ENCODE assay signal across 3 fruit fly cellular contexts in the genomic region with DNA sequence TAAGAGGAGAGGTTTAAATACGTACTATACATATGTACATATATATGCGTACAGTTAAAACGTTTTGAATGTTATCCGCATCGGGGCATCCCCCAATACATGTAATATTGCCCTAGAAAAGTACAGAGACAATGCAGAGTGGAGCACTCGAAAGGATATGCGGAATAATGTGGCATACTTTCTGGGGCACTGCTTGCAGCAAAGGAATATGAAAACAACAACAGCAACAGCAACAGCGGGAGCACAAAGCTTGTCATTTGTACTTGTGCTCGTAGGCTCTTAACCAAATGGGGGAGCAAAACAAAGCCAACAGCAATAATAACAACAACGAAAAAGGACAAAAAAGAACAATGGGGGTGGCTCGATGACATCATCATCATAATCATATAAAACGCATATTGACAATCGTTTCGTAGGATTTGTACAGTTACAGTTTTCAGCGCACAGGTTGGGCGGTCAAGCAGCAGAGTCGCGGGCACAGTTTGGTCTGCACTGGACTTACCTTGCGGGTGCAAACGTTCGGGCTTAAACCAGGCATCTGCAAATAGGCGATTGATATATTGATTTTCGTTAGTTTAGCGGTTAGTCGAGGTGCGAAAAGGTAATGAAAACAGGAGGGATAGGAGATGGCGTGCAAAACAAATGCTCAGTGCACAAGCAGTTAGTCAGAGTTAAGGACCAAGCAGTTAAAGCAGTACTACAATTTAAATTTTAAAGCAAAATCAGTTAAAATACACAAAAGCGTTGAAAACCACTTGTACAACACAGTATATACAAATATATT.
TF ChIP-seq lines count a peak whose summit lies in the region.

No protein-coding gene starts in this region.

- TF ChIP-seq CTCF in whole organism, embryonic (GFP tag; optimal IDR thresholded peaks at IDR 0.05; lab: Kevin White, UChicago): no peak

TF ChIP-seq in whole organism, embryonic, 481 proteins besides CTCF, POLR2A, EP300 and RAD21:
- TF ChIP-seq dmrt99B (tag; optimal IDR thresholded peaks at IDR 0.05; lab: Kevin White, UChicago): no peak
- TF ChIP-seq cad (GFP tag; optimal IDR thresholded peaks at IDR 0.05; lab: Kevin White, UChicago): peak; percentile 84
- peak; percentile 97 for TF ChIP-seq CG6654 (GFP tag; optimal IDR thresholded peaks at IDR 0.05; lab: Kevin White, UChicago)
- TF ChIP-seq chinmo (GFP tag; IDR thresholded peaks at IDR 0.05; lab: Robert Waterston, UW; ENCODE audit: partially characterized antibody): 0 out of 4 replicates have a peak, but pooled peaks have one; percentile 21
- peak; percentile 77 for TF ChIP-seq CG4360 (GFP tag; IDR thresholded peaks at IDR 0.05; lab: Robert Waterston, UW)
- peak; percentile 81 for TF ChIP-seq CG31365 (tag; optimal IDR thresholded peaks at IDR 0.05; lab: Kevin White, UChicago)
- peak in 1 of 2 experiments; percentile 46 for TF ChIP-seq tll (GFP tag; optimal IDR thresholded peaks at IDR 0.05; lab: Kevin White, UChicago)
- TF ChIP-seq Eip74EF (GFP tag; optimal IDR thresholded peaks at IDR 0.05; lab: Kevin White, UChicago): peak in 1 of 2 experiments; percentile 68
- 0 out of 3 replicates have a peak, but pooled peaks have one; percentile 24 for TF ChIP-seq CG34422 (GFP tag; IDR thresholded peaks at IDR 0.05; lab: Robert Waterston, UW)
- peak in 1 of 2 experiments; percentile 97 for TF ChIP-seq Dfd (GFP tag; optimal IDR thresholded peaks at IDR 0.05; lab: Kevin White, UChicago)
- no peak for TF ChIP-seq C15 (GFP tag; IDR thresholded peaks at IDR 0.05; lab: Robert Waterston, UW)
- TF ChIP-seq CG8478 (optimal IDR thresholded peaks at IDR 0.05; lab: Kevin White, UChicago): peak; percentile 78
- peak; percentile 42 for TF ChIP-seq sens (GFP tag; lab: Kevin White, UChicago)
- no peak for TF ChIP-seq corto (GFP tag; optimal IDR thresholded peaks at IDR 0.05; lab: Kevin White, UChicago)

TF ChIP-seq in whole organism, prepupa, 60 proteins besides CTCF, POLR2A, EP300 and RAD21:
- no peak for TF ChIP-seq CG16779 (tag; optimal IDR thresholded peaks at IDR 0.05; lab: Kevin White, UChicago)
- TF ChIP-seq Lpt (GFP tag; optimal IDR thresholded peaks at IDR 0.05; lab: Kevin White, UChicago): no peak
- TF ChIP-seq CG6163 (GFP tag; IDR thresholded peaks at IDR 0.05; lab: Robert Waterston, UW): 0 out of 3 replicates have a peak, but pooled peaks have one; percentile 8
- no peak for TF ChIP-seq Hr38 (GFP tag; optimal IDR thresholded peaks at IDR 0.05; lab: Kevin White, UChicago)

TF ChIP-seq in whole organism, wandering third instar larva, 38 proteins besides CTCF, POLR2A, EP300 and RAD21:
- TF ChIP-seq Myc (optimal IDR thresholded peaks at IDR 0.05; lab: Kevin White, UChicago) (peak; percentile 29), woc (GFP tag; optimal IDR thresholded peaks at IDR 0.05; lab: Kevin White, UChicago) (no peak), N (GFP tag; optimal IDR thresholded peaks at IDR 0.05; lab: Kevin White, UChicago) (peak; percentile 55)
